Fruit fly (Drosophila melanogaster) Kc167 (cell line): ENCODE measurements around the gene CG13794.

Source experiments
- Myc ChIP-seq: fragments of >200 bp; optimal IDR thresholded peaks from 2 replicates; lab custom pipeline; 2017; ENCODE audit warnings: missing external identifiers
- Sin3A ChIP-seq: fragments of >200 bp; optimal IDR thresholded peaks from 2 replicates; lab custom pipeline; 2018; ENCODE audit warnings: missing external identifiers
- h ChIP-seq: fragments of >200 bp; optimal IDR thresholded peaks from 3 replicates; lab custom pipeline; 2018; ENCODE audit warnings: missing external identifiers
- insv ChIP-seq: fragments of >200 bp; optimal IDR thresholded peaks from 3 replicates; lab custom pipeline; 2018; ENCODE audit warnings: missing external identifiers
- psq ChIP-seq: fragments of >200 bp; optimal IDR thresholded peaks from 2 replicates; lab custom pipeline; 2017; ENCODE audit warnings: missing external identifiers
- ttk ChIP-seq: sonication (Bioruptor generic); optimal IDR thresholded peaks from 2 replicates; lab custom pipeline; 2017; ENCODE audit warnings: missing external identifiers

CG13794 gene

dm6 chr2L:7690961-7691360, 31.7 kb downstream of the CG13794 start, which contains the start of gene CG18585:
CG18585 (minus strand) TSS chr2L:7691061.
- TF ChIP-seq insv (no peak), Sin3A (lab: Kevin White, UChicago) (no peak), ttk (lab: Kevin White, UChicago) (no peak), h (lab: Kevin White, UChicago) (no peak), Myc (lab: Kevin White, UChicago) (no peak), psq (lab: Kevin White, UChicago) (no peak)

- TF ChIP-seq psq (lab: Kevin White, UChicago) (no peak), ttk (lab: Kevin White, UChicago) (no peak), Sin3A (lab: Kevin White, UChicago) (no peak), Myc (lab: Kevin White, UChicago) (no peak), h (lab: Kevin White, UChicago) (no peak), insv (no peak)
These were observed 32.2 kb downstream of the CG13794 start for dm6 chr2L:7690449-7690848.

DNA sequence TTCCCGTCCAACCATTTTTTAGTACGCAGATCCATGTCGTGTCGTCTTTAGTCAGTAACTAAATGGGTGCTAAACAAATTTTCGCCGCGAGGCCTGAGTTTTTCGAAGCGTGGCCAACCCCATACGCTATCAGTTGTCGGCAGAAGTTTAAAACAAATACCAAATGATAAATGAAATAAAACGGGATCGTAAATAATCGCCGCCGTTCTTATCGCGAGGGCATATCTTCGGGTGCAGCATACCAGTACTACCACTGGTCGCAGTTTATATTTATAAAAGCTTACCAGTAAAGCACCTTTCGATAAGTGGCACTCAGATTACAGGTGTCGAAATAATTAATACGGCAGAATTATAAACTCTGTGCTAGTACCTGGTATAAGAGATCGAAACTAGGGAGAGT, 37.3 kb downstream of the CG13794 start:
- no peak for TF ChIP-seq Myc (lab: Kevin White, UChicago)
- TF ChIP-seq psq (lab: Kevin White, UChicago): no peak
- TF ChIP-seq h (lab: Kevin White, UChicago): no peak
- no peak for TF ChIP-seq ttk (lab: Kevin White, UChicago)
- TF ChIP-seq Sin3A (lab: Kevin White, UChicago): no peak
- TF ChIP-seq insv: no peak

DNA sequence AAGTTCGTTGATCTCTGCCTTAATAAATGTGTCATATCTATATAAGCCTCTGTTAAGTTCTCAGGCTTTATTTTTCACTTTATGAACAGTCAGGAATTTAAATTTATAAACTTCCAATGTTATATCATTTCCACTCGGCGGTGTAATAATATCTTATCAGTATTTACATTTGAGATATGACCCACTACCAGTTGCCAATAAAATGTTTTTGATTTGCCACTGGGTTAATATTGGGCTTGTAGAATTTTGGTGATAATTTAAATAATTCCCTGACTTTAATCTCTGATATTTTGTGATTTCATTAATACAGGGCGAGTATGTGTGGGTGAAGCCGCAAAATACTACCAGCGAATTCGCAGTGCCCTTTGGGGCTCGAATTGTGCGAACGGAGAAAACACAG, 42.3 kb downstream of the CG13794 start:
- TF ChIP-seq h (lab: Kevin White, UChicago): no peak
- TF ChIP-seq Myc (lab: Kevin White, UChicago): no peak
- no peak for TF ChIP-seq Sin3A (lab: Kevin White, UChicago)
- TF ChIP-seq ttk (lab: Kevin White, UChicago): no peak
- no peak for TF ChIP-seq insv
- no peak for TF ChIP-seq psq (lab: Kevin White, UChicago)

- TF ChIP-seq psq (lab: Kevin White, UChicago): no peak
- no peak for TF ChIP-seq h (lab: Kevin White, UChicago)
- no peak for TF ChIP-seq ttk (lab: Kevin White, UChicago)
- no peak for TF ChIP-seq Sin3A (lab: Kevin White, UChicago)
These were observed 44.4 kb downstream of the CG13794 start for dm6 chr2L:7678095-7678784.

dm6 chr2L:7676982-7677381, 45.6 kb downstream of the CG13794 start:
- no peak for TF ChIP-seq Myc (lab: Kevin White, UChicago)
- no peak for TF ChIP-seq ttk (lab: Kevin White, UChicago)
- TF ChIP-seq insv: no peak
- TF ChIP-seq Sin3A (lab: Kevin White, UChicago): no peak
- TF ChIP-seq h (lab: Kevin White, UChicago): no peak
- no peak for TF ChIP-seq psq (lab: Kevin White, UChicago)

DNA sequence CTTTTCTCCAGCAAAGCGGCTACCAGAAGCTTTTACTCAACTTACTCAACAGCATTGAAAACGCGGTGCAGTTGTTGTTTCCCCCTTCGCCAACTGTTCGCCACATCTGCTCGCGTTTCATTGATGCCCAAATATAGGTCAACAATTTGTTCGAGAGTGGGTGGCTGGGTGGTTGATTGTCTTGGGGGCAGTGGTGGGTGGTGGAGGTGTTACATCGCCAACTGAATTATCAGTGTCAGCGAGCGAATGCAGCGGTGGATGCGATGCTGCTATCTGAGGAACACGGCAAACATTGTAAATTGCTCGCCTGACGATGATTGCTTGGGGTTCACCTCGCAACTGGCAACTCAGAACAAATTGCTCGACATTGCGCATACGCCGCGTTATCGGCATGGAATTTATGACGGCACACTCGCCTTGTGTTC, 46.9 kb downstream of the CG13794 start:
- TF ChIP-seq ttk (lab: Kevin White, UChicago) (no peak), Sin3A (lab: Kevin White, UChicago) (no peak), insv (no peak), Myc (lab: Kevin White, UChicago) (no peak), h (lab: Kevin White, UChicago) (no peak), psq (lab: Kevin White, UChicago) (no peak)

DNA sequence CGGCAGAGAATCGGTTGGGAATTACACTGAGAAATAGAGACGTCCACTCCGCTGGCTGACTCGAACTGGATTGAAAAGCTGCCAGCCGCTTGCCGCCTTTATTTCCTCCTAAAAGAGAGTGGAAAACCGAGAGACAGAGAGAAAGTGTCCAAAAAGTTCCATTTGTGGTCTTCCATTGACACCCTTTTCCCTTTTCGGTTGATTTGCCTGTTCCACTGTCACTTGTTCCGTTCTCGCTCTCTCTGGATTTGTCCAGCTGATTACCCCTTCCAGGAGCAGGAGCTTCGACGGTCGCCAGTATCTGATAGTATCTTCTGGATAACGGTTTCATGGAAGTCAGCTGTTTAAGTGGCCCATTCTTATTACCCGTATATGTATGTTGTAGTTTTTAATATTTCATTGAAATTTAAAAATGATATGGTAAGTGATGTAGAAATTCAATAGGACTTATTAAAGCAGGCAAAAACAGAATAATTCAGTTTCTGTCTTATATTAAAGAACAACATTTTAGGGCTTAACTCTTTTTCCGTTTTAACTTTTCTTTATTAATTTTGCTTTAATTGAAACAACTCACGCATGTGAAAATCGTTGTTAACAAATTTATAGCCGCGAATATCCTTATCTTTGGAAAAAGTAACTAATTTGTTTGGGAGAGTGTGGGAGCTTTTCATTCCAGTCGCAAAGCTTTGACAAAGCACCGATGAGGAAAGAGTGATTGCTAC, 47.4 kb downstream of the CG13794 start, which contains the start of gene Slob:
TSS of gene Slob (minus strand) at position 51 of the 722 bp plus-strand sequence.
- TF ChIP-seq Myc (lab: Kevin White, UChicago) (no peak), psq (lab: Kevin White, UChicago) (no peak), Sin3A (lab: Kevin White, UChicago) (no peak), ttk (lab: Kevin White, UChicago) (no peak), h (lab: Kevin White, UChicago) (no peak), insv (no peak)
